Worm (Caenorhabditis elegans) whole organism, dauer: ENCODE results near the gene unc-93.

ENCODE experiments used
- unc-62 ChIP-seq: sonication (generic microtip); optimal IDR thresholded peaks from 2 replicates; lab custom pipeline; 2017; ENCODE audit warnings: missing biosample characterization, missing genetic modification reagents, missing genetic modification characterization

Gene unc-93

ce11 chrIII:3644075-3644474 is at the start of gene unc-93:
TSS of gene unc-93 (plus strand) at chrIII:3644375.
- TF ChIP-seq unc-62 (GFP tag; lab: Kevin White, UChicago) = no peak

- TF ChIP-seq unc-62 (GFP tag; lab: Kevin White, UChicago) = no peak
Measured at ce11 chrIII:3594681-3595080, 49.5 kb upstream of the unc-93 start.

ce11 chrIII:3601271-3601670 is 42.9 kb upstream of the unc-93 start:
- TF ChIP-seq unc-62 (GFP tag; lab: Kevin White, UChicago) = no peak

- no peak for TF ChIP-seq unc-62 (GFP tag; lab: Kevin White, UChicago)
Measured at ce11 chrIII:3605681-3606080, 38.5 kb upstream of the unc-93 start.

- no peak for TF ChIP-seq unc-62 (GFP tag; lab: Kevin White, UChicago)
Measured at ce11 chrIII:3612387-3612786, 31.8 kb upstream of the unc-93 start.

ce11 chrIII:3612882-3613479 is 31.2 kb upstream of the unc-93 start:
- TF ChIP-seq unc-62 (GFP tag; lab: Kevin White, UChicago) = no peak

- no peak for TF ChIP-seq unc-62 (GFP tag; lab: Kevin White, UChicago)
Measured at ce11 chrIII:3619621-3620261, 24.4 kb upstream of the unc-93 start.

- TF ChIP-seq unc-62 (GFP tag; lab: Kevin White, UChicago) = no peak
Measured at ce11 chrIII:3620652-3621051, 23.5 kb upstream of the unc-93 start.

ce11 chrIII:3621211-3621897 is 22.8 kb upstream of the unc-93 start:
- no peak for TF ChIP-seq unc-62 (GFP tag; lab: Kevin White, UChicago)

- no peak for TF ChIP-seq unc-62 (GFP tag; lab: Kevin White, UChicago)
Measured at ce11 chrIII:3623772-3624171, 20.4 kb upstream of the unc-93 start.

- no peak for TF ChIP-seq unc-62 (GFP tag; lab: Kevin White, UChicago)
Measured at ce11 chrIII:3627042-3627441, 17.1 kb upstream of the unc-93 start, which contains the start of gene sel-8. TSS of gene sel-8 (minus strand) at chrIII:3627142.

- TF ChIP-seq unc-62 (GFP tag; lab: Kevin White, UChicago) = no peak
Measured at ce11 chrIII:3630337-3630736, 13.8 kb upstream of the unc-93 start, which contains the start of gene mrps-31. TSS of gene mrps-31 (minus strand) at chrIII:3630372.

ce11 chrIII:3632379-3632778 is 11.8 kb upstream of the unc-93 start:
- no peak for TF ChIP-seq unc-62 (GFP tag; lab: Kevin White, UChicago)

- TF ChIP-seq unc-62 (GFP tag; lab: Kevin White, UChicago) = no peak
Measured at ce11 chrIII:3634158-3634557, 10.0 kb upstream of the unc-93 start.

- TF ChIP-seq unc-62 (GFP tag; lab: Kevin White, UChicago) = no peak
Measured at ce11 chrIII:3634873-3635272, 9.3 kb upstream of the unc-93 start.

ce11 chrIII:3635844-3636243 is 8.3 kb upstream of the unc-93 start, which contains the start of gene rilp-1:
TSS of gene rilp-1 (plus strand) at chrIII:3636144.
- TF ChIP-seq unc-62 (GFP tag; lab: Kevin White, UChicago) = no peak
